Worm (Caenorhabditis elegans): ENCODE data around the gene ZC53.2.

Gene ZC53.2

DNA sequence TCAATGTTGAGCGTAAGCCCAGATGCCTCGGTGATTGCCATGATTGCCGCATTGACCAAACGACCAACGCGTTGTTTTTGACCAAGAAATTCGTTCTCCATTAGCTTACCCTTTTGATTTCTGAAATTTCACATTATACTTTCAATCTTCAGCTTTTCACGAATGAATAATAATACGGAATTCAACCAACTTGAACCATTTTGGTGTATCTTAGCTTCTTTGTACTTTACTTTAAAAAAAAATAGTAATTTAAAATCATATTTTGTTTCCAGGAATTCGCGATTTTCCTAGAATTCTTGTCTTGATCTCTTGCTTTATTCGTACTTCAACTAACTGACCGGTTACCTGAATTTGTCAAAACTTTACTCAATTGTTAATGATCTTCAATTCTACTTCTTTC lies at the start of gene ZC53.2:
Gene ZC53.2 (minus strand): TSS at position 101 of the 400 bp plus-strand sequence.
- TF ChIP-seq med-1 (GFP tag; optimal IDR thresholded peaks at IDR 0.05; ENCODE audit: insufficient read depth) (no peak), ztf-23 (GFP tag; IDR thresholded peaks at IDR 0.05) (no peak), cog-1 (tag; optimal IDR thresholded peaks at IDR 0.05) (no peak), T22C8.4 (GFP tag; IDR thresholded peaks at IDR 0.05) (no peak), flt-1 (GFP tag; IDR thresholded peaks at IDR 0.05) (no peak), ref-1 (GFP tag; conservative IDR thresholded peaks at IDR 0.05) (no peak), tab-1 (GFP tag; IDR thresholded peaks at IDR 0.05) (no peak), klf-2 (GFP tag; conservative IDR thresholded peaks at IDR 0.05) (no peak), ztf-29 (GFP tag; IDR thresholded peaks at IDR 0.05) (no peak)

- no peak for TF ChIP-seq med-1 (GFP tag; optimal IDR thresholded peaks at IDR 0.05; ENCODE audit: insufficient read depth)
These were observed 48.7 kb upstream of the ZC53.2 start for ce11 chrX:1972766-1973165.

ce11 chrX:1971647-1972046 lies 47.6 kb upstream of the ZC53.2 start:
- TF ChIP-seq ztf-23 (GFP tag; IDR thresholded peaks at IDR 0.05), result 0 out of 2 replicates have a peak, but pooled peaks have one; percentile 20
- TF ChIP-seq flt-1 (GFP tag; IDR thresholded peaks at IDR 0.05), result no peak

ce11 chrX:1969575-1969974 lies 45.5 kb upstream of the ZC53.2 start, which contains the start of gene str-79:
Gene str-79 (plus strand): TSS chrX:1969875.
- TF ChIP-seq cog-1 (tag; optimal IDR thresholded peaks at IDR 0.05) (no peak), ref-1 (GFP tag; conservative IDR thresholded peaks at IDR 0.05) (no peak), T22C8.4 (GFP tag; IDR thresholded peaks at IDR 0.05) (no peak), ztf-23 (GFP tag; IDR thresholded peaks at IDR 0.05) (no peak), klf-2 (GFP tag; conservative IDR thresholded peaks at IDR 0.05) (no peak), med-1 (GFP tag; optimal IDR thresholded peaks at IDR 0.05; ENCODE audit: insufficient read depth) (no peak), tab-1 (GFP tag; IDR thresholded peaks at IDR 0.05) (no peak), ztf-29 (GFP tag; IDR thresholded peaks at IDR 0.05) (no peak), flt-1 (GFP tag; IDR thresholded peaks at IDR 0.05) (no peak)

DNA sequence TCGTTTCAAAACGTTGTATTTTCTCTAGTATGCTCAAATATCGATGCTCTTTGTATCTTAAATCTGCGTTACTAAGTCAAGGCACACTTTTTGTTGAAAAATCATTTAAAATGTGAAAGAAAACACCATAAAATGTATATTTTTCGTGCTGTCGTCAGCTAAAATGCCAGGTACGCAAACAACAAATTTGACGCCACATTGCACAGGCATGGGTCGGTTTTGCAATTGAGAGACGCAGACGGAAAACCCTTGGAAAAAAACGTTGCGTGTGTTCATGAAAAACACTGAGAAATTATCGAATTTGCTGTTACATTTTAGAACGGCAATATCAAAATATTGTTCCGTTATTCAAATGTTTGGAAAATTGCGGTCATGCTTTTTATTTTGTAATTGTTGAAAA lies 40.8 kb upstream of the ZC53.2 start:
- TF ChIP-seq klf-2 (GFP tag; conservative IDR thresholded peaks at IDR 0.05) (no peak), ref-1 (GFP tag; conservative IDR thresholded peaks at IDR 0.05) (no peak), med-1 (GFP tag; optimal IDR thresholded peaks at IDR 0.05; ENCODE audit: insufficient read depth) (no peak), flt-1 (GFP tag; IDR thresholded peaks at IDR 0.05) (no peak), T22C8.4 (GFP tag; IDR thresholded peaks at IDR 0.05) (no peak)

DNA sequence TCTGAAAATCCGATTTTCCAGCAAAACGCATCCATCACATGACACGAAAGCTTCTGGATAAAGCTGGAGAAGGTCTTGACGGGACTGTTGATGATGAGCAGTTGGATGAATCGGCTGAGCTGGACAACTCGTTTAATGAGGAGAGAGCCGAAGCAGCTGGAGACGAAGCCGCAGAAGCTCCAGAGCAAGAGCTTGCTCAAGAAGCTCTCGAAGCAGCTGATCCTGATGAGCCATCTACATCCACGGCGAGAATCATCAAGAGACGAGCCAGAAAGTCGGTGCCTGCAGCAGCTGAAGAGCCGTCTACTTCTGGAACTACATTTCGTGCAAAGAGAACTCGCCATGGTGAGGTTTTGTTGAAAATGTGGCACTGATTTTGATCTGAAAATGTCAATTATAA lies 40.4 kb upstream of the ZC53.2 start:
- TF ChIP-seq cog-1 (tag; optimal IDR thresholded peaks at IDR 0.05) (no peak), flt-1 (GFP tag; IDR thresholded peaks at IDR 0.05) (no peak), klf-2 (GFP tag; conservative IDR thresholded peaks at IDR 0.05) (no peak), ref-1 (GFP tag; conservative IDR thresholded peaks at IDR 0.05) (no peak), ztf-29 (GFP tag; IDR thresholded peaks at IDR 0.05) (no peak), med-1 (GFP tag; optimal IDR thresholded peaks at IDR 0.05; ENCODE audit: insufficient read depth) (no peak), tab-1 (GFP tag; IDR thresholded peaks at IDR 0.05) (no peak)

DNA sequence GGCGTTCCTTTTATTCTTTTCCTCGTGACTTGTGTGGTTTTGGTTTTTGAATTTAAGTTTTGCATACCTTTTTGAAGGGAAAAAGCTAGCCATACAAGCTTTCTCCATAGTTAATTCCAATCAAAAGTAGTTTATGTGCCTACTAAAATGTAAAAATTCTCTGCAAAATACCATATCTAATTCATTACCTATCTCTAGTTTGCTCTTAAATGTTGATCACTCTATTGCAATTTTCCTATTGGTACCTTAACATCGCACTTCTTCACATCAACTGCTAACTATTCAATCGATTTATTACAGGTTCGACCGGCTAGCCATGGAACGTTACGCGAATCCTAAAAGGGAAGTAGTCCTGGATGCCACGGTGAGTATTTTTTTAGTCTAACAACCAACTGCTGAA lies 38.2 kb upstream of the ZC53.2 start, which contains the start of gene F52D2.7:
Gene F52D2.7 (plus strand): TSS at position 301 of the 400 bp plus-strand sequence.
- no peak for TF ChIP-seq cog-1 (tag; optimal IDR thresholded peaks at IDR 0.05)
- TF ChIP-seq T22C8.4 (GFP tag; IDR thresholded peaks at IDR 0.05), result no peak
- no peak for TF ChIP-seq ztf-23 (GFP tag; IDR thresholded peaks at IDR 0.05)
- TF ChIP-seq tab-1 (GFP tag; IDR thresholded peaks at IDR 0.05), result no peak

- TF ChIP-seq ref-1 (GFP tag; conservative IDR thresholded peaks at IDR 0.05) (no peak), ztf-29 (GFP tag; IDR thresholded peaks at IDR 0.05) (no peak), T22C8.4 (GFP tag; IDR thresholded peaks at IDR 0.05) (no peak), tab-1 (GFP tag; IDR thresholded peaks at IDR 0.05) (no peak), cog-1 (tag; optimal IDR thresholded peaks at IDR 0.05) (peak; percentile 10)
These were observed 37.1 kb upstream of the ZC53.2 start for ce11 chrX:1960895-1961715.

DNA sequence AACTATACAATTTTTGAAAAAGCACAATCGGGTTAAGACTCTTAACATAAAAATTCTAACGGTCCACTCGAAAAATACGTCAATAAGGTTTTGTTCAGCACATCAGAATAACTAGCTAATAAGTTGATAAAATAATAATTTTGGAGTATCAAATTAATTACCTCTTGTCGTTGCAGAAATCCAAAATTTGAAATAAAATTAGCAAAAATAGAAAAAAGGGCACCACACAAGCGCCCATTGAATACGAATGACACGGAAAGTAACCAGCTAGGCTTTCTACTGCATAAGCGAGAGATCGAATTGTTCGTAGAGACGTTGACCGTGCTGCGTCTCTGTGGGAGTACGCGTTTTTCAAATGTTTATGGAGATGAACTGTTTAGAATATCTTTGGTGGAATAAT lies 35.0 kb upstream of the ZC53.2 start:
- TF ChIP-seq T22C8.4 (GFP tag; IDR thresholded peaks at IDR 0.05) (no peak), cog-1 (tag; optimal IDR thresholded peaks at IDR 0.05) (no peak), tab-1 (GFP tag; IDR thresholded peaks at IDR 0.05) (no peak), ztf-23 (GFP tag; IDR thresholded peaks at IDR 0.05) (no peak), flt-1 (GFP tag; IDR thresholded peaks at IDR 0.05) (no peak), klf-2 (GFP tag; conservative IDR thresholded peaks at IDR 0.05) (no peak), ztf-29 (GFP tag; IDR thresholded peaks at IDR 0.05) (no peak), ref-1 (GFP tag; conservative IDR thresholded peaks at IDR 0.05) (no peak), med-1 (GFP tag; optimal IDR thresholded peaks at IDR 0.05; ENCODE audit: insufficient read depth) (no peak)

- TF ChIP-seq ztf-23 (GFP tag; IDR thresholded peaks at IDR 0.05) (no peak), tab-1 (GFP tag; IDR thresholded peaks at IDR 0.05) (no peak)
These were observed 15.8 kb upstream of the ZC53.2 start, which contains the start of gene Y59E1A.4 for ce11 chrX:1939887-1940286. Gene Y59E1A.4 (minus strand): TSS chrX:1939987.

ce11 chrX:1939248-1939647 lies 15.2 kb upstream of the ZC53.2 start:
- TF ChIP-seq T22C8.4 (GFP tag; IDR thresholded peaks at IDR 0.05) (no peak), ztf-23 (GFP tag; IDR thresholded peaks at IDR 0.05) (no peak), ref-1 (GFP tag; conservative IDR thresholded peaks at IDR 0.05) (no peak), tab-1 (GFP tag; IDR thresholded peaks at IDR 0.05) (no peak), flt-1 (GFP tag; IDR thresholded peaks at IDR 0.05) (no peak), klf-2 (GFP tag; conservative IDR thresholded peaks at IDR 0.05) (no peak), med-1 (GFP tag; optimal IDR thresholded peaks at IDR 0.05; ENCODE audit: insufficient read depth) (no peak)

All from whole organism, midembryonic.